Worm (Caenorhabditis elegans) whole organism, young adult: ENCODE measurements around the gene K10D6.3.

Experiments
- B0035.1 ChIP-seq: sonication (generic microtip); optimal IDR thresholded peaks from 2 replicates; lab custom pipeline; 2016; ENCODE audit warnings: missing genetic modification characterization, mild to moderate bottlenecking, missing compliant biosample characterization, missing genotype, missing genetic modification reagents
- B0261.1 ChIP-seq: sonication (generic microtip); optimal IDR thresholded peaks from 2 replicates; lab custom pipeline; 2016; ENCODE audit warnings: mild to moderate bottlenecking, missing genetic modification characterization, moderate library complexity, missing compliant biosample characterization
- D2030.7 ChIP-seq: fragments of 200-800 bp; sonication (Bioruptor generic); IDR thresholded peaks from 2 replicates; pipeline ENCODE4 v1.3.6; 2022; ENCODE audit warnings: missing genetic modification reagents, missing genetic modification characterization, missing compliant biosample characterization
- F33H1.4 ChIP-seq: fragments of 200-800 bp; sonication (Bioruptor generic); IDR thresholded peaks from 2 replicates; pipeline ENCODE4 v1.3.6; 2022; ENCODE audit warnings: missing genetic modification reagents, missing genetic modification characterization, missing compliant biosample characterization
- F37B4.10 ChIP-seq: fragments of 200-800 bp; sonication (Bioruptor generic); IDR thresholded peaks from 2 replicates; pipeline ENCODE4 v1.3.6; 2022; ENCODE audit warnings: missing genetic modification characterization, missing compliant biosample characterization
- K11D2.4 ChIP-seq: fragments of 200-800 bp; sonication (Bioruptor generic); IDR thresholded peaks from 2 replicates; pipeline ENCODE4 v1.3.6; 2022; ENCODE audit warnings: missing genetic modification reagents, missing genetic modification characterization, missing compliant biosample characterization
- Y53F4B.3 ChIP-seq: fragments of 200-800 bp; sonication (Bioruptor generic); IDR thresholded peaks from 2 replicates; pipeline ENCODE4 v1.3.6; 2022; ENCODE audit warnings: missing genetic modification reagents, missing genetic modification characterization, missing compliant biosample characterization
- Y79H2A.3 ChIP-seq: fragments of 200-800 bp; sonication (Bioruptor generic); conservative IDR thresholded peaks from 2 replicates; pipeline ENCODE4 v1.3.6; 2022; ENCODE audit warnings: missing genetic modification reagents, missing genetic modification characterization, missing compliant biosample characterization
- akir-1 ChIP-seq: fragments of 200-800 bp; sonication (Bioruptor generic); optimal IDR thresholded peaks from 2 replicates; lab custom pipeline; 2018; ENCODE audit warnings: mild to moderate bottlenecking, missing genetic modification characterization, moderate library complexity, missing compliant biosample characterization
- ama-1 ChIP-seq, 3 experiments: fragments of 150-350 bp in 1 of 3; sonication (generic microtip) in 2 of 3; optimal IDR thresholded peaks; 2 replicates each; lab custom pipeline; 2014 to 2018; ENCODE audit warnings: missing biosample characterization in 2 of 3, missing genetic modification characterization in 2 of 3, missing genetic modification reagents in 2 of 3
- bed-1 ChIP-seq: fragments of 200-800 bp; sonication (Bioruptor generic); IDR thresholded peaks from 2 replicates; pipeline ENCODE4 v1.3.6; 2022; ENCODE audit warnings: missing genetic modification reagents, missing genetic modification characterization, missing compliant biosample characterization
- dox-1 ChIP-seq: fragments of 200-800 bp; sonication (Bioruptor generic); IDR thresholded peaks from 2 replicates; pipeline ENCODE4 v1.3.6; 2022; ENCODE audit warnings: missing genetic modification reagents, missing genetic modification characterization, missing compliant biosample characterization
- dpff-1 ChIP-seq: sonication (generic microtip); optimal IDR thresholded peaks from 2 replicates; lab custom pipeline; 2017; ENCODE audit warnings: mild to moderate bottlenecking, missing genetic modification characterization, missing compliant biosample characterization
- dpl-1 ChIP-seq: fragments of 150-350 bp; optimal IDR thresholded peaks from 2 replicates; lab custom pipeline; 2014; ENCODE audit warnings: missing biosample characterization, missing genetic modification reagents, missing genetic modification characterization
- egl-44 ChIP-seq: fragments of 200-800 bp; sonication (Bioruptor generic); IDR thresholded peaks from 2 replicates; pipeline ENCODE4 v1.3.6; 2022; ENCODE audit warnings: missing genetic modification reagents, missing genetic modification characterization, missing compliant biosample characterization
- egrh-3 ChIP-seq: fragments of 200-800 bp; sonication (Bioruptor generic); IDR thresholded peaks from 2 replicates; pipeline ENCODE4 v1.3.6; 2022; ENCODE audit warnings: missing genetic modification reagents, missing genetic modification characterization, missing compliant biosample characterization
- ekl-4 ChIP-seq: fragments of 200-800 bp; sonication (Bioruptor generic); IDR thresholded peaks from 2 replicates; pipeline ENCODE4 v1.3.6; 2022; ENCODE audit warnings: missing genetic modification reagents, missing genetic modification characterization, missing compliant biosample characterization
- hlh-26 ChIP-seq: fragments of 200-800 bp; sonication (Bioruptor generic); conservative IDR thresholded peaks from 2 replicates; pipeline ENCODE4 v1.3.6; 2022; ENCODE audit warnings: missing genetic modification reagents, missing genetic modification characterization, missing compliant biosample characterization
- hmg-1.2 ChIP-seq: fragments of 200-800 bp; sonication (Bioruptor generic); IDR thresholded peaks from 2 replicates; pipeline ENCODE4 v1.3.6; 2022; ENCODE audit warnings: missing genetic modification reagents, missing genetic modification characterization, missing compliant biosample characterization
- hrde-1 ChIP-seq: sonication (generic microtip); optimal IDR thresholded peaks from 2 replicates; lab custom pipeline; 2016; ENCODE audit warnings: missing genetic modification characterization, mild to moderate bottlenecking, missing compliant biosample characterization, moderate library complexity, missing genotype, missing genetic modification reagents, borderline replicate concordance
- lin-26 ChIP-seq: fragments of 200-800 bp; sonication (Bioruptor generic); IDR thresholded peaks from 2 replicates; pipeline ENCODE4 v1.3.6; 2022; ENCODE audit warnings: missing genetic modification reagents, missing genetic modification characterization, missing compliant biosample characterization
- lin-35 ChIP-seq, 3 experiments: fragments of 150-350 bp in 2 of 3; sonication (generic microtip) in 1 of 3; optimal IDR thresholded peaks; 2 replicates each; lab custom pipeline; 2014 to 2018; ENCODE audit warnings: missing biosample characterization in 3 of 3, missing genetic modification characterization in 3 of 3, missing genetic modification reagents in 3 of 3
- lir-1 ChIP-seq: fragments of 200-800 bp; sonication (Bioruptor generic); conservative IDR thresholded peaks from 2 replicates; pipeline ENCODE4 v1.3.6; 2022; ENCODE audit warnings: missing genetic modification reagents, missing genetic modification characterization, missing compliant biosample characterization
- lsl-1 ChIP-seq: fragments of 200-800 bp; sonication (Bioruptor generic); optimal IDR thresholded peaks from 2 replicates; lab custom pipeline; 2018; ENCODE audit warnings: mild to moderate bottlenecking, missing genetic modification characterization, moderate library complexity, missing compliant biosample characterization
- madf-6 ChIP-seq: fragments of 200-800 bp; sonication (Bioruptor generic); IDR thresholded peaks from 2 replicates; pipeline ENCODE4 v1.3.6; 2022; ENCODE audit warnings: missing genetic modification reagents, missing genetic modification characterization, missing compliant biosample characterization
- madf-8 ChIP-seq: fragments of 200-800 bp; sonication (Bioruptor generic); conservative IDR thresholded peaks from 2 replicates; pipeline ENCODE4 v1.3.6; 2022; ENCODE audit warnings: missing genetic modification reagents, missing genetic modification characterization, missing compliant biosample characterization
- nhr-120 ChIP-seq: fragments of 200-800 bp; sonication (Bioruptor generic); IDR thresholded peaks from 2 replicates; pipeline ENCODE4 v1.3.6; 2022; ENCODE audit warnings: missing genetic modification characterization, missing compliant biosample characterization
- nhr-90 ChIP-seq: sonication (generic microtip); optimal IDR thresholded peaks from 2 replicates; lab custom pipeline; 2016; ENCODE audit warnings: missing genotype, mild to moderate bottlenecking, missing genetic modification characterization, missing compliant biosample characterization
- pha-4 ChIP-seq: fragments of 150-350 bp; sonication (generic microtip); optimal IDR thresholded peaks from 2 replicates; lab custom pipeline; 2014; ENCODE audit warnings: missing biosample characterization, missing genetic modification reagents, missing genetic modification characterization
- rpc-1 ChIP-seq, 2 experiments: fragments of 150-350 bp in 1 of 2; sonication (generic microtip) in 1 of 2; optimal IDR thresholded peaks; 2 replicates each; lab custom pipeline; 2014 to 2018; ENCODE audit warnings: missing biosample characterization in 1 of 2, missing genetic modification characterization in 1 of 2, missing genetic modification reagents in 1 of 2, missing genotype in 1 of 2
- snpc-1.1 ChIP-seq: sonication (generic microtip); optimal IDR thresholded peaks from 2 replicates; lab custom pipeline; 2017; ENCODE audit warnings: missing genetic modification characterization, mild to moderate bottlenecking, missing compliant biosample characterization, antibody characterized with exemption, moderate library complexity, missing genotype, missing genetic modification reagents; ENCODE audit not compliant: insufficient read depth
- snpc-4 ChIP-seq, 5 experiments: fragments of 150-350 bp in 1 of 5; sonication (generic microtip) in 4 of 5; optimal IDR thresholded peaks; 2 replicates each; lab custom pipeline; 2014 to 2018; ENCODE audit warnings: missing genetic modification characterization in 5 of 5, missing biosample characterization in 3 of 5, antibody characterized with exemption in 2 of 5, mild to moderate bottlenecking in 2 of 5, missing compliant biosample characterization in 2 of 5, missing genotype in 2 of 5, moderate library complexity in 2 of 5, missing genetic modification reagents in 1 of 5
- somi-1 ChIP-seq: fragments of 200-800 bp; sonication (Bioruptor generic); optimal IDR thresholded peaks from 2 replicates; lab custom pipeline; 2018; ENCODE audit warnings: mild to moderate bottlenecking, missing genetic modification characterization, missing compliant biosample characterization
- xnd-1 ChIP-seq: sonication (generic microtip); optimal IDR thresholded peaks from 2 replicates; lab custom pipeline; 2016; ENCODE audit warnings: missing genotype, missing genetic modification reagents, missing genetic modification characterization, missing compliant biosample characterization
- ztf-22 ChIP-seq: fragments of 200-800 bp; sonication (Bioruptor generic); optimal IDR thresholded peaks from 2 replicates; lab custom pipeline; 2018; ENCODE audit warnings: mild to moderate bottlenecking, missing genetic modification characterization, moderate library complexity, missing compliant biosample characterization
- ztf-25 ChIP-seq: fragments of 200-800 bp; sonication (Bioruptor generic); IDR thresholded peaks from 2 replicates; pipeline ENCODE4 v1.3.6; 2022; ENCODE audit warnings: missing genetic modification reagents, missing genetic modification characterization, missing compliant biosample characterization

Gene K10D6.3

DNA sequence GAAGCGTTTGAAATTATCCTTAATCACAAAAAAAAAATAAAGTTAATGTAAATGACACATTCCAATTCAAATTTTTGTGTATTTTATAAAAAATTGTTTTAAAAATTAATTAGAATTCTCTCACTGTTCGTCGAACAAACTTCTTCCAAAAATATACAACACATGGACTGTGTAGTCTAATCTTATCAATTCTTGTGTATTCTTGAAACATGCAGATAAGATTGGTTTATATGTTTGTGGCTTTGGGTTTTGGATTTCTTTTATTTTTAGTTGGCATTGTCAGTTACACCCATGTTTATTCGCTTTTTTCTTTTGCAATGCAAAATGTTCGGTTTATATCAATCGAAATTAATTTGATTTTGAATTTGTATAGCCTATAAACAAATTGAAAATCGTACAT lies 20.0 kb downstream of the K10D6.3 start:
- TF ChIP-seq somi-1 (GFP tag; lab: Kevin White, UChicago) (no peak), Y79H2A.3 (GFP tag; lab: Robert Waterston, UW) (no peak), ekl-4 (no peak), B0261.1 (tag; lab: Kevin White, UChicago) (no peak), ztf-22 (GFP tag; lab: Kevin White, UChicago) (no peak), bed-1 (GFP tag; lab: Robert Waterston, UW) (no peak), hlh-26 (no peak), Y53F4B.3 (GFP tag; lab: Robert Waterston, UW) (no peak), xnd-1 (tag; lab: Kevin White, UChicago) (no peak), D2030.7 (no peak)

DNA sequence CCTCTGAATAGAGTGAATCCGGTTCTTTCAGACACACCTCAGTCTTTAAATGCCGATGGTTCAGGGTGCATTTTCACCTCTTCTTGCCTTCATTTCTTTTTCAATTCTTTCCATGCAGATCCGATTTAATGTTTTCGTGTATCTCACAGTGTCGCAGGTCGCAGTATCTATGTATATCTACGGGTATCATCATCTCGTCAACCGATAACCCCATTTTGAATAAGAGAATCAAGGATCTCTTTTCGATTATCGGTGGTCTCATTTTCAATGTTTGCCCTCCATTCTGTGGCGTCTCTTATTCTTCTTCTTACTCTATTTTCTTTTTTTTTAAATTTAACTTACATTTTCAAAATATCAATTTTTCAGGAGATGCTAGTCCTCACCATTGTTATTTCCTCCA lies 20.5 kb downstream of the K10D6.3 start, which contains the start of gene T19B10.2:
Gene T19B10.2, plus strand, starts transcription at position 367 of the 400 bp plus-strand sequence.
- TF ChIP-seq madf-8 (GFP tag; lab: Robert Waterston, UW): no peak

DNA sequence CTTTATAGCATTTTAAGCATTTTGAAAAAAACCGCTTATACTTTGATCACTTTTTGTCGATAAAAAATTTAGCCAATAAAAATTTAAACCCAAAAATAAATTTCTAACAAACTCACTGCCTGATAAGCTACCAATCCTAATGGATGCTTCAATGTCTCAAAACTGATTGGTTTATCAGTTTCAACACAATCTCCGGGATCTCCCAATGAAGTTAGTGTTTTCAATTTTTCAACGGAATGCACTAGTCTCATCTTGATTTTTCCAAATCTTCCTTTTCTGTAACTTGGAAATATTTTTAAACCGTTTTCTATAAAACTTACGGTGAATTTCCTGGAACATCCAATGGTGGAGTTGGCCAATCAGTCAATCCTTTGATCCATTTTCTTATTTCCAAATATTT lies 23.3 kb downstream of the K10D6.3 start:
- TF ChIP-seq dox-1 (no peak), snpc-1.1 (no peak), dpff-1 (tag; lab: Kevin White, UChicago) (no peak), K11D2.4 (GFP tag; lab: Robert Waterston, UW) (no peak), F37B4.10 (no peak)
- TF ChIP-seq, all 124 proteins: peak for 0

DNA sequence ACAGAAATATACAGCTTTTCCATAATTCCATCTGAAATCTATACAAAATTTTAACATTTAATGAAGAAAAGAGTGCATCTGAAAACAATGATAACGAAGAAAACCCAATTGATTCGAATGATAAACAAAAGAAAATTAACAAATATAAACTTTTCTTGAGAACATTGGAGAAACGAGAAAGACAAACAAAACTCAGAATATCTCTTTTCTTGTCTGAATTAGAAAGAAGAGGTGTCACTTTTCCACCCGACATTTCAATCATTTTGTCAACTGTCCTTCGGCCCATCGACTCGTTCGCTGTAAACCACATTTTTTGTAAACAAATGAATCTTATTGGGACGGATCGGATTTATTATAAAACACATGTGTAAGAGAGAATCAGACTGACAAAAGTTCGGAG lies 25.6 kb downstream of the K10D6.3 start, which contains the start of gene bgal-1:
Gene bgal-1, minus strand, starts transcription at position 38 of the 400 bp plus-strand sequence.
- no peak for TF ChIP-seq snpc-4 (GFP tag; optimal IDR thresholded peaks at IDR 0.05; lab: Kevin White, UChicago)
- peak in 2 of 4 experiments; percentile 32 to 39 for TF ChIP-seq snpc-4 (tag; optimal IDR thresholded peaks at IDR 0.05; lab: Kevin White, UChicago)
- no peak for TF ChIP-seq hrde-1 (tag; lab: Kevin White, UChicago)
- 0 out of 2 replicates have a peak, but pooled peaks have one; percentile 18 for TF ChIP-seq ekl-4
- TF ChIP-seq rpc-1 (optimal IDR thresholded peaks at IDR 0.05; lab: Kevin White, UChicago): no peak
- no peak for TF ChIP-seq rpc-1 (tag; optimal IDR thresholded peaks at IDR 0.05; lab: Kevin White, UChicago)
- TF ChIP-seq madf-6 (GFP tag; lab: Robert Waterston, UW): no peak; the same call in 1 of the 2 replicates
- no peak for TF ChIP-seq B0035.1
- TF ChIP-seq somi-1 (GFP tag; lab: Kevin White, UChicago): peak; percentile 8
- peak in 1 of 3 experiments; percentile 37 for TF ChIP-seq lin-35 (GFP tag; optimal IDR thresholded peaks at IDR 0.05; lab: Kevin White, UChicago)
- TF ChIP-seq hmg-1.2 (GFP tag; lab: Robert Waterston, UW): no peak
- no peak for TF ChIP-seq nhr-120 (GFP tag; lab: Robert Waterston, UW)
- no peak for TF ChIP-seq ztf-22 (GFP tag; lab: Kevin White, UChicago)
- TF ChIP-seq ama-1 (optimal IDR thresholded peaks at IDR 0.05; lab: Kevin White, UChicago): peak; percentile 22
- TF ChIP-seq ama-1 (GFP tag; optimal IDR thresholded peaks at IDR 0.05; lab: Kevin White, UChicago): peak in 1 of 2 experiments; percentile 15
- no peak for TF ChIP-seq pha-4 (tag; lab: Kevin White, UChicago)
- TF ChIP-seq lsl-1: no peak
- no peak for TF ChIP-seq akir-1 (GFP tag; lab: Kevin White, UChicago)
- no peak for TF ChIP-seq egl-44 (GFP tag; lab: Robert Waterston, UW)
- TF ChIP-seq F33H1.4 (GFP tag; lab: Robert Waterston, UW): no peak
- no peak for TF ChIP-seq nhr-90 (tag; lab: Kevin White, UChicago)
- no peak for TF ChIP-seq lir-1 (GFP tag; lab: Robert Waterston, UW)
- no peak for TF ChIP-seq egrh-3 (GFP tag; lab: Robert Waterston, UW)
- no peak for TF ChIP-seq dpl-1 (GFP tag; lab: Kevin White, UChicago)
- TF ChIP-seq ztf-25: no peak
- no peak for TF ChIP-seq lin-26 (GFP tag; lab: Robert Waterston, UW)
